Fruit fly (Drosophila melanogaster) whole organism, embryonic: ENCODE data around the gene CG13667.

Source experiments
- Atf6 ChIP-seq: fragments of 200-800 bp; sonication (Bioruptor generic); IDR thresholded peaks from 2 replicates; pipeline ENCODE4 v1.3.6; 2022; ENCODE audit warnings: missing biosample characterization, missing genetic modification characterization
- Bdp1 ChIP-seq: fragments of 200-800 bp; sonication (Bioruptor generic); optimal IDR thresholded peaks from 3 replicates; lab custom pipeline; 2016; ENCODE audit warnings: missing biosample characterization, missing genetic modification characterization
- Bteb2 ChIP-seq: fragments of 200-800 bp; sonication (Bioruptor generic); optimal IDR thresholded peaks from 2 replicates; lab custom pipeline; 2016; ENCODE audit warnings: missing biosample characterization, missing genetic modification characterization
- CG10565 ChIP-seq: fragments of 200-800 bp; sonication (Bioruptor generic); optimal IDR thresholded peaks from 3 replicates; lab custom pipeline; 2016; ENCODE audit warnings: missing biosample characterization, mild to moderate bottlenecking, missing genetic modification characterization
- CG12769 ChIP-seq: fragments of 200-800 bp; sonication (Bioruptor generic); optimal IDR thresholded peaks from 2 replicates; lab custom pipeline; 2019; ENCODE audit warnings: missing biosample characterization, mild to moderate bottlenecking, missing genetic modification characterization, moderate library complexity
- CG13624 ChIP-seq: fragments of 200-800 bp; sonication (Bioruptor generic); optimal IDR thresholded peaks from 2 replicates; lab custom pipeline; 2016; ENCODE audit warnings: missing biosample characterization, missing genetic modification characterization
- CG14050 ChIP-seq: fragments of 200-800 bp; sonication (Bioruptor generic); IDR thresholded peaks from 3 replicates; pipeline ENCODE4 v1.3.6; 2022; ENCODE audit warnings: missing biosample characterization, missing genetic modification characterization
- CG14965 ChIP-seq: fragments of 200-800 bp; sonication (Bioruptor generic); optimal IDR thresholded peaks from 2 replicates; lab custom pipeline; 2016; ENCODE audit warnings: missing biosample characterization, missing genetic modification characterization, borderline replicate concordance
- CG18599 ChIP-seq: fragments of 200-800 bp; sonication (Bioruptor generic); optimal IDR thresholded peaks from 3 replicates; lab custom pipeline; 2017; ENCODE audit warnings: missing biosample characterization, missing genetic modification characterization, mild to moderate bottlenecking, moderate library complexity, missing genetic modification reagents
- CG2199 ChIP-seq: fragments of 200-800 bp; sonication (Bioruptor generic); IDR thresholded peaks from 3 replicates; pipeline ENCODE4 v1.3.6; 2022; ENCODE audit warnings: missing biosample characterization, missing genetic modification characterization
- CG30020 ChIP-seq: fragments of 200-800 bp; optimal IDR thresholded peaks from 2 replicates; lab custom pipeline; 2019; ENCODE audit warnings: missing biosample characterization, mild to moderate bottlenecking, missing genetic modification characterization, moderate library complexity
- CG4360 ChIP-seq: fragments of 200-800 bp; sonication (Bioruptor generic); IDR thresholded peaks from 2 replicates; pipeline ENCODE4 v1.3.6; 2022; ENCODE audit warnings: missing biosample characterization, missing genetic modification characterization
- CG5953 ChIP-seq: fragments of 200-800 bp; sonication (Bioruptor generic); IDR thresholded peaks from 2 replicates; pipeline ENCODE4 v1.3.6; 2022; ENCODE audit warnings: missing biosample characterization, missing genetic modification characterization
- CG7745 ChIP-seq: fragments of 200-800 bp; sonication (Bioruptor generic); optimal IDR thresholded peaks from 2 replicates; lab custom pipeline; 2018; ENCODE audit warnings: missing biosample characterization, mild to moderate bottlenecking, missing genetic modification characterization, moderate library complexity
- CG7963 ChIP-seq: fragments of 200-800 bp; sonication (Bioruptor generic); IDR thresholded peaks from 3 replicates; pipeline ENCODE4 v1.3.6; 2022; ENCODE audit warnings: missing biosample characterization, missing genetic modification characterization; ENCODE audit not compliant: partially characterized antibody
- D19B ChIP-seq: fragments of 200-800 bp; sonication (Bioruptor generic); optimal IDR thresholded peaks from 2 replicates; lab custom pipeline; 2017; ENCODE audit warnings: missing biosample characterization, mild to moderate bottlenecking, missing genetic modification characterization
- Deaf1 ChIP-seq: fragments of 200-800 bp; optimal IDR thresholded peaks from 3 replicates; lab custom pipeline; 2019; ENCODE audit warnings: missing biosample characterization, mild to moderate bottlenecking, missing genetic modification characterization, moderate library complexity
- E2f2 ChIP-seq: fragments of 200-800 bp; sonication (Bioruptor generic); IDR thresholded peaks from 2 replicates; pipeline ENCODE4 v1.3.6; 2022; ENCODE audit warnings: missing biosample characterization, missing genetic modification characterization
- Fer2 ChIP-seq: fragments of 200-800 bp; sonication (Bioruptor generic); optimal IDR thresholded peaks from 2 replicates; lab custom pipeline; 2018; ENCODE audit warnings: missing biosample characterization, mild to moderate bottlenecking, missing genetic modification characterization, moderate library complexity
- Hey ChIP-seq: fragments of 200-800 bp; sonication (Bioruptor generic); optimal IDR thresholded peaks from 3 replicates; lab custom pipeline; 2018; ENCODE audit warnings: missing biosample characterization, mild to moderate bottlenecking, missing genetic modification characterization
- Kr ChIP-seq: fragments of 200-800 bp; sonication (Bioruptor generic); optimal IDR thresholded peaks from 2 replicates; lab custom pipeline; 2017; ENCODE audit warnings: missing biosample characterization, mild to moderate bottlenecking, missing genetic modification characterization
- Lim3 ChIP-seq: fragments of 200-800 bp; sonication (Bioruptor generic); IDR thresholded peaks from 2 replicates; pipeline ENCODE4 v1.3.6; 2022; ENCODE audit warnings: missing biosample characterization, missing genetic modification characterization
- Max ChIP-seq: fragments of 200-800 bp; sonication (Bioruptor generic); optimal IDR thresholded peaks from 2 replicates; lab custom pipeline; 2016; ENCODE audit warnings: missing biosample characterization, mild to moderate bottlenecking, missing genetic modification characterization
- Med ChIP-seq: fragments of 200-800 bp; sonication (Bioruptor generic); peaks from one replicate; lab custom pipeline; 2016; ENCODE audit warnings: missing biosample characterization, missing genetic modification characterization, mild to moderate bottlenecking, inconsistent platforms, moderate library complexity
- Vsx1 ChIP-seq: fragments of 200-800 bp; sonication (Bioruptor generic); optimal IDR thresholded peaks from 2 replicates; lab custom pipeline; 2017; ENCODE audit warnings: missing biosample characterization, mild to moderate bottlenecking, missing genetic modification characterization, missing genetic modification reagents
- ap ChIP-seq: fragments of 200-800 bp; sonication (Bioruptor generic); IDR thresholded peaks from 2 replicates; pipeline ENCODE4 v1.3.6; 2022; ENCODE audit warnings: missing biosample characterization, missing genetic modification characterization
- chinmo ChIP-seq: fragments of 200-800 bp; sonication (Bioruptor generic); IDR thresholded peaks from 4 replicates; pipeline ENCODE4 v1.3.6; 2022; ENCODE audit warnings: missing biosample characterization, missing genetic modification characterization; ENCODE audit not compliant: partially characterized antibody
- dpn ChIP-seq, 2 experiments: fragments of 200-800 bp; sonication (Bioruptor generic); optimal IDR thresholded peaks; 3 replicates each; lab custom pipeline; 2016; ENCODE audit warnings: missing biosample characterization in 2 of 2, missing genetic modification characterization in 2 of 2
- ewg ChIP-seq: fragments of 200-800 bp; sonication (Bioruptor generic); optimal IDR thresholded peaks from 3 replicates; lab custom pipeline; 2017; ENCODE audit warnings: mild to moderate bottlenecking, missing biosample characterization, missing genetic modification reagents, missing genetic modification characterization
- exex ChIP-seq: fragments of 200-800 bp; sonication (Bioruptor generic); optimal IDR thresholded peaks from 4 replicates; lab custom pipeline; 2018; ENCODE audit warnings: missing biosample characterization, mild to moderate bottlenecking, missing genetic modification characterization, moderate library complexity
- fd64A ChIP-seq: fragments of 200-800 bp; sonication (Bioruptor generic); optimal IDR thresholded peaks from 3 replicates; lab custom pipeline; 2018; ENCODE audit warnings: missing biosample characterization, mild to moderate bottlenecking, missing genetic modification characterization
- fd96Cb ChIP-seq: fragments of 200-800 bp; sonication (Bioruptor generic); optimal IDR thresholded peaks from 2 replicates; lab custom pipeline; 2018; ENCODE audit warnings: missing biosample characterization, mild to moderate bottlenecking, missing genetic modification characterization, moderate library complexity
- grn ChIP-seq: fragments of 200-800 bp; sonication (Bioruptor generic); optimal IDR thresholded peaks from 3 replicates; lab custom pipeline; 2017; ENCODE audit warnings: missing biosample characterization, missing genetic modification characterization
- ham ChIP-seq: fragments of 200-800 bp; sonication (Bioruptor generic); IDR thresholded peaks from 2 replicates; pipeline ENCODE4 v1.3.6; 2022; ENCODE audit warnings: missing biosample characterization, missing genetic modification characterization
- ind ChIP-seq: fragments of 200-800 bp; sonication (Bioruptor generic); optimal IDR thresholded peaks from 3 replicates; lab custom pipeline; 2016; ENCODE audit warnings: missing biosample characterization, missing genetic modification characterization
- inv ChIP-seq: fragments of 200-800 bp; sonication (Bioruptor generic); IDR thresholded peaks from 2 replicates; pipeline ENCODE4 v1.3.6; 2022; ENCODE audit warnings: missing biosample characterization, missing genetic modification characterization; ENCODE audit not compliant: partially characterized antibody
- lov ChIP-seq, 2 experiments: fragments of 200-800 bp in 1 of 2; fragments of >200 bp in 1 of 2; sonication (Bioruptor generic) in 1 of 2; IDR thresholded peaks in 1 of 2; optimal IDR thresholded peaks in 1 of 2; 2 replicates in 1 of 2; 3 replicates in 1 of 2; pipeline versions ENCODE4 v1.3.6 to Lab custom; 2017 to 2022; ENCODE audit warnings: missing biosample characterization in 1 of 2, missing genetic modification characterization in 1 of 2
- luna ChIP-seq: fragments of 200-800 bp; sonication (Bioruptor generic); optimal IDR thresholded peaks from 2 replicates; lab custom pipeline; 2016; ENCODE audit warnings: missing biosample characterization, missing genetic modification characterization
- nerfin-1 ChIP-seq: fragments of 200-800 bp; sonication (Bioruptor generic); optimal IDR thresholded peaks from 3 replicates; lab custom pipeline; 2019; ENCODE audit warnings: missing biosample characterization, mild to moderate bottlenecking, missing genetic modification characterization, moderate library complexity
- nerfin-2 ChIP-seq: fragments of 200-800 bp; sonication (Bioruptor generic); IDR thresholded peaks from 2 replicates; pipeline ENCODE4 v1.3.6; 2022; ENCODE audit warnings: missing biosample characterization, missing genetic modification characterization; ENCODE audit not compliant: partially characterized antibody
- oc ChIP-seq: fragments of 200-800 bp; sonication (Bioruptor generic); optimal IDR thresholded peaks from 2 replicates; lab custom pipeline; 2018; ENCODE audit warnings: missing biosample characterization, mild to moderate bottlenecking, missing genetic modification characterization, moderate library complexity
- pb ChIP-seq: fragments of 200-800 bp; sonication (Bioruptor generic); optimal IDR thresholded peaks from 3 replicates; lab custom pipeline; 2016; ENCODE audit warnings: missing biosample characterization, missing genetic modification characterization
- pros ChIP-seq: fragments of 200-800 bp; sonication (Bioruptor generic); optimal IDR thresholded peaks from 3 replicates; lab custom pipeline; 2019; ENCODE audit warnings: missing biosample characterization, mild to moderate bottlenecking, missing genetic modification characterization, moderate library complexity
- run ChIP-seq: fragments of 200-800 bp; sonication (Bioruptor generic); optimal IDR thresholded peaks from 3 replicates; lab custom pipeline; 2018; ENCODE audit warnings: missing biosample characterization, mild to moderate bottlenecking, missing genetic modification characterization
- scrt ChIP-seq: fragments of 200-800 bp; sonication (Bioruptor generic); optimal IDR thresholded peaks from 2 replicates; lab custom pipeline; 2018; ENCODE audit warnings: missing biosample characterization, mild to moderate bottlenecking, missing genetic modification characterization, moderate library complexity
- sd ChIP-seq: fragments of 200-800 bp; sonication (Bioruptor generic); optimal IDR thresholded peaks from 3 replicates; lab custom pipeline; 2018; ENCODE audit warnings: missing biosample characterization, mild to moderate bottlenecking, missing genetic modification characterization, moderate library complexity
- sug ChIP-seq: fragments of 200-800 bp; optimal IDR thresholded peaks from 2 replicates; lab custom pipeline; 2019; ENCODE audit warnings: missing biosample characterization, mild to moderate bottlenecking, missing genetic modification characterization, moderate library complexity
- twi ChIP-seq: fragments of 200-800 bp; optimal IDR thresholded peaks from 2 replicates; lab custom pipeline; 2019; ENCODE audit warnings: missing biosample characterization, mild to moderate bottlenecking, missing genetic modification characterization, moderate library complexity

Gene CG13667

dm6 chr3L:8451966-8452620 is 46.8 kb downstream of the CG13667 start:
- TF ChIP-seq Hey: peak; percentile 94
- peak; percentile 9 for TF ChIP-seq oc (tag; lab: Kevin White, UChicago)
- peak; percentile 1 for TF ChIP-seq CG12769 (tag; lab: Kevin White, UChicago)
- TF ChIP-seq nerfin-2: no peak
- no peak for TF ChIP-seq Lim3
- TF ChIP-seq Deaf1 (tag; lab: Kevin White, UChicago): peak; percentile 4
- TF ChIP-seq sug (tag; lab: Kevin White, UChicago): peak; percentile 61
- peak; percentile 89 for TF ChIP-seq exex (tag; lab: Kevin White, UChicago)
- TF ChIP-seq D19B (GFP tag; lab: Kevin White, UChicago): no peak
- TF ChIP-seq Atf6 (GFP tag; lab: Robert Waterston, UW): no peak
- no peak for TF ChIP-seq CG30020
- peak; percentile 38 for TF ChIP-seq twi
- peak; percentile 90 for TF ChIP-seq Vsx1 (GFP tag; lab: Kevin White, UChicago)
- TF ChIP-seq dpn (GFP tag; optimal IDR thresholded peaks at IDR 0.05; lab: Kevin White, UChicago): no peak
- TF ChIP-seq sd (tag; lab: Kevin White, UChicago): peak; percentile 63
- no peak for TF ChIP-seq nerfin-1 (tag; lab: Kevin White, UChicago)
- TF ChIP-seq lov (optimal IDR thresholded peaks at IDR 0.05; lab: Kevin White, UChicago): no peak
- 0 out of 3 replicates have a peak, but pooled peaks have one; percentile 44 for TF ChIP-seq lov (GFP tag; IDR thresholded peaks at IDR 0.05; lab: Robert Waterston, UW)
- TF ChIP-seq pros (GFP tag; lab: Kevin White, UChicago): peak; percentile 54
- TF ChIP-seq Kr (GFP tag; lab: Kevin White, UChicago): peak; percentile 41
- TF ChIP-seq chinmo (GFP tag; lab: Robert Waterston, UW): peak; percentile 14; the same call in 1 of the 4 replicates
- TF ChIP-seq CG14050: no peak
- TF ChIP-seq ap (GFP tag; lab: Robert Waterston, UW): no peak
- 0 out of 3 replicates have a peak, but pooled peaks have one; percentile 47 for TF ChIP-seq CG2199 (GFP tag; lab: Robert Waterston, UW)
- peak; percentile 93 for TF ChIP-seq grn
- TF ChIP-seq CG7745 (tag; lab: Kevin White, UChicago): peak; percentile 71
- peak; percentile 1 for TF ChIP-seq CG18599 (GFP tag; lab: Kevin White, UChicago)
- TF ChIP-seq CG4360: peak; percentile 4; the same call in 1 of the 2 replicates
- no peak for TF ChIP-seq pb (GFP tag; lab: Kevin White, UChicago)
- TF ChIP-seq Med (GFP tag; lab: Kevin White, UChicago): peak; percentile 17
- TF ChIP-seq, all 482 proteins: peak for 19

- TF ChIP-seq CG14965 (GFP tag; lab: Kevin White, UChicago) (no peak), CG10565 (GFP tag; lab: Kevin White, UChicago) (no peak), Med (GFP tag; lab: Kevin White, UChicago) (no peak), ind (GFP tag; lab: Kevin White, UChicago) (no peak), inv (GFP tag; lab: Robert Waterston, UW) (no peak), run (tag; lab: Kevin White, UChicago) (peak; percentile 5), CG7963 (no peak), luna (GFP tag; lab: Kevin White, UChicago) (no peak), ham (GFP tag; lab: Robert Waterston, UW) (no peak), E2f2 (GFP tag; lab: Robert Waterston, UW) (peak; percentile 23; the same call in 1 of the 2 replicates), sd (tag; lab: Kevin White, UChicago) (peak; percentile 68), Bdp1 (no peak), CG13624 (GFP tag; lab: Kevin White, UChicago) (no peak), Fer2 (tag; lab: Kevin White, UChicago) (no peak), scrt (GFP tag; lab: Kevin White, UChicago) (no peak), fd64A (no peak), ewg (GFP tag; lab: Kevin White, UChicago) (no peak), Atf6 (GFP tag; lab: Robert Waterston, UW) (peak; percentile 18; the same call in 1 of the 2 replicates), Kr (GFP tag; lab: Kevin White, UChicago) (no peak), Bteb2 (no peak), Max (GFP tag; lab: Kevin White, UChicago) (no peak), fd96Cb (tag; lab: Kevin White, UChicago) (no peak), CG5953 (GFP tag; lab: Robert Waterston, UW) (no peak)
These were observed 47.7 kb downstream of the CG13667 start for dm6 chr3L:8452986-8453385.
